Worm (Caenorhabditis elegans): ENCODE results near the gene ubc-8.
"Not testable (repeated sequence)": the region's sequence is repeated elsewhere in the genome, so short reads cannot be mapped to it uniquely, and the experiment has no call there.

- not testable (repeated sequence) for TF ChIP-seq mep-1 (tag; optimal IDR thresholded peaks at IDR 0.05); unc-62 (GFP tag; optimal IDR thresholded peaks at IDR 0.05); ceh-43 (GFP tag; optimal IDR thresholded peaks at IDR 0.05); ztf-11 (tag; optimal IDR thresholded peaks at IDR 0.05); lin-32 (GFP tag; optimal IDR thresholded peaks at IDR 0.05); sptf-1 (tag; optimal IDR thresholded peaks at IDR 0.05); lin-13 (tag; optimal IDR thresholded peaks at IDR 0.05); bed-3 (GFP tag; optimal IDR thresholded peaks at IDR 0.05)
Measured at ce11 chrIV:2674915-2675314, 32.1 kb downstream of the ubc-8 start, which contains the start of gene gpx-4.
